Worm (Caenorhabditis elegans): Measurements from ENCODE around the gene F23A7.5.
A peak's percentile ranks its signal among the peaks of the same experiment; 100 is the strongest.

F23A7.5 gene

ce11 chrX:16228622-16229021 is at the start of gene F23A7.5:
TSS of gene F23A7.5 (plus strand) at chrX:16228922.
- TF ChIP-seq tbx-37 (GFP tag; conservative IDR thresholded peaks at IDR 0.05): no peak
- TF ChIP-seq ama-1 (optimal IDR thresholded peaks at IDR 0.05): no peak
- TF ChIP-seq pes-1 (GFP tag; IDR thresholded peaks at IDR 0.05): no peak
- no peak for TF ChIP-seq hnd-1 (tag; optimal IDR thresholded peaks at IDR 0.05)
- TF ChIP-seq ceh-36 (tag; optimal IDR thresholded peaks at IDR 0.05): no peak
- no peak for TF ChIP-seq B0310.2 (tag; optimal IDR thresholded peaks at IDR 0.05)

DNA sequence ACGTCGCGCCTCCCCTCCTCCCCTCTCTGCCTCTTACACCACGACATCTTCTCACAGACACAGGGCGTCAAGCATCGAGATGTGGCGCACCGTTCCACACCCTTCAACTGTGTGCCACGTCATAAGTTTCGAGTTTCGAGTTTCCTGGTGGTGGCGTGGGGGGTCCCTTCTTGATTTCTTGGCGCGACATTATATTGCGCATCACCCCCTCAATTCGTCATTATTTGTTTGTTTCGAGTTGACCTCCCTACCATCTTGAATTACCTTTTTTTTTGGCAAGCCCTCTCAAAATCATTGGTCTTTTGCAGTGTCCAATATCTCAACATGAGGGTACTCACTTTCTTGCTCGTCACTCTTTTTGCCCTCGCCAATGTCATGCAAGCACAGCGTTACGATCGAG is 44.7 kb upstream of the F23A7.5 start, which contains the start of gene nlp-67:
nlp-67 (plus strand) TSS at position 301 of the 400 bp plus-strand sequence.
- TF ChIP-seq tbx-37 (GFP tag; conservative IDR thresholded peaks at IDR 0.05) (no peak), sea-1 (GFP tag; conservative IDR thresholded peaks at IDR 0.05) (no peak), ceh-13 (GFP tag; optimal IDR thresholded peaks at IDR 0.05) (no peak), B0310.2 (tag; optimal IDR thresholded peaks at IDR 0.05) (no peak), ama-1 (optimal IDR thresholded peaks at IDR 0.05) (no peak), hnd-1 (tag; optimal IDR thresholded peaks at IDR 0.05) (no peak), F13C5.2 (tag; optimal IDR thresholded peaks at IDR 0.05) (no peak)

ce11 chrX:16189227-16189906 is 39.4 kb upstream of the F23A7.5 start, which contains the start of gene slc-25A21:
TSS of gene slc-25A21 (plus strand) at chrX:16189856.
- TF ChIP-seq tbx-11 (GFP tag; IDR thresholded peaks at IDR 0.05) (no peak), pes-1 (GFP tag; IDR thresholded peaks at IDR 0.05) (no peak), F13C5.2 (tag; optimal IDR thresholded peaks at IDR 0.05) (no peak), hmbx-1 (tag; optimal IDR thresholded peaks at IDR 0.05) (no peak), sea-1 (GFP tag; conservative IDR thresholded peaks at IDR 0.05) (no peak), ceh-13 (GFP tag; optimal IDR thresholded peaks at IDR 0.05) (no peak), ets-7 (tag; optimal IDR thresholded peaks at IDR 0.05) (no peak), hnd-1 (tag; optimal IDR thresholded peaks at IDR 0.05) (no peak), flt-1 (GFP tag; IDR thresholded peaks at IDR 0.05) (no peak), aly-1 (tag; optimal IDR thresholded peaks at IDR 0.05) (no peak), tbx-37 (GFP tag; conservative IDR thresholded peaks at IDR 0.05) (no peak), scrt-1 (GFP tag; IDR thresholded peaks at IDR 0.05) (no peak), ama-1 (optimal IDR thresholded peaks at IDR 0.05) (no peak), tra-4 (tag; optimal IDR thresholded peaks at IDR 0.05) (no peak), B0310.2 (tag; optimal IDR thresholded peaks at IDR 0.05) (no peak), ceh-36 (tag; optimal IDR thresholded peaks at IDR 0.05) (no peak)

- TF ChIP-seq ama-1 (optimal IDR thresholded peaks at IDR 0.05): no peak
- no peak for TF ChIP-seq hnd-1 (tag; optimal IDR thresholded peaks at IDR 0.05)
- TF ChIP-seq tbx-37 (GFP tag; conservative IDR thresholded peaks at IDR 0.05): no peak
- TF ChIP-seq scrt-1 (GFP tag; IDR thresholded peaks at IDR 0.05): no peak
Measured at ce11 chrX:16192574-16192973, 36.1 kb upstream of the F23A7.5 start.

DNA sequence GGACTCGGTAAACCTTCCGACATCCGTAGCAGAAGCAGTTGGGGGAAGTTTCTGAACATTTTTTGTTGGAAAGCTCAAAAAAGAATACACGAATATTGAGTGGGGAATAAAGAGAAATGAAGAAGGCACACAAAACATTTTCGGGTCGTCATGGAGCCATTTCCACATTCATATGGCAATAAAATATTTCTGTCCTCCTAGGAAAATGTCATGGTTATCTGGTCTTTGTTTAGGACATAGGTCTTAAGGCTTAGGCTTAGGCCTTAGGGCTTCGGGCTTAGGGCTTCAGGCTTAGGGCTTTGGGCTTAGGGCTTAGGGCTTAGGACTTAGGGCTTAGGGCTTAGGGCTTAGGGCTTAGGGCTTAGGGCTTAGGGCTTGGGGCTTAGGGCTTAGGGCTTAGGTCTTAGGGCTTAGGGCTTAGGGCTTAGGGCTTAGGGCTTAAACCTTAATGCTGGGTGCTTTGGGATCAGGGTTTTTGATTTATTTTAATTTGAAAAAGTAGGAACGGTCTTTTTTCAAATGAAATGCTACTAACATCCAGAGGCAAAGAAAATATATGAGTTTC is 29.4 kb upstream of the F23A7.5 start, which contains the start of gene R11.3:
R11.3 (minus strand) TSS at position 51 of the 565 bp plus-strand sequence.
- TF ChIP-seq tbx-37 (GFP tag; conservative IDR thresholded peaks at IDR 0.05): no peak
- TF ChIP-seq ceh-36 (tag; optimal IDR thresholded peaks at IDR 0.05): peak; percentile 93
- no peak for TF ChIP-seq hnd-1 (tag; optimal IDR thresholded peaks at IDR 0.05)
- TF ChIP-seq tbx-11 (GFP tag; IDR thresholded peaks at IDR 0.05): no peak
- TF ChIP-seq hmbx-1 (tag; optimal IDR thresholded peaks at IDR 0.05): no peak

DNA sequence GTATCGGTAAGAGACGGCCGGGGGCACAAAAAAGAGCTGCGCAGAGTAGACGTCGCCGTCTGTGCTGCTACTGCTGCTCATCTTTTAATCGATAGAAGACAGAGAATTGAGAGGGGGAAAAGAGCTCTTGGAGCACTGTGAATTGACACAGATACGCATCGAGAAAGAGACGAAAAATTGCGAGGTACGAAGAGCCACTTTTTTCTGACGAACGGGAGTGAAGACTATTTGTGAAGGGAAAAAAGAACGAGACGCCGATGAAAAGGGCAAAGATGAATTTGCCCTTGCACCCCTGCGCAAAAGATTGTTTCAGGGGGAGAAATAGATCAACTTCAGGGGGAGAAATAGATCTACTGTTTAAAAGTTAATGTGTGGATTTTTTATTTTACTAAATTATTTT is 26.5 kb upstream of the F23A7.5 start:
- TF ChIP-seq ceh-13 (GFP tag; optimal IDR thresholded peaks at IDR 0.05) (no peak), hmbx-1 (tag; optimal IDR thresholded peaks at IDR 0.05) (no peak), scrt-1 (GFP tag; IDR thresholded peaks at IDR 0.05) (no peak), aly-1 (tag; optimal IDR thresholded peaks at IDR 0.05) (no peak), pes-1 (GFP tag; IDR thresholded peaks at IDR 0.05) (no peak), sea-1 (GFP tag; conservative IDR thresholded peaks at IDR 0.05) (no peak), ceh-36 (tag; optimal IDR thresholded peaks at IDR 0.05) (no peak), hmg-4 (GFP tag; optimal IDR thresholded peaks at IDR 0.05) (peak; percentile 8), tra-4 (tag; optimal IDR thresholded peaks at IDR 0.05) (no peak)

ce11 chrX:16204310-16204709 is 24.4 kb upstream of the F23A7.5 start:
- TF ChIP-seq flt-1 (GFP tag; IDR thresholded peaks at IDR 0.05): no peak
- no peak for TF ChIP-seq F13C5.2 (tag; optimal IDR thresholded peaks at IDR 0.05)
- TF ChIP-seq scrt-1 (GFP tag; IDR thresholded peaks at IDR 0.05): no peak
- no peak for TF ChIP-seq tbx-11 (GFP tag; IDR thresholded peaks at IDR 0.05)

DNA sequence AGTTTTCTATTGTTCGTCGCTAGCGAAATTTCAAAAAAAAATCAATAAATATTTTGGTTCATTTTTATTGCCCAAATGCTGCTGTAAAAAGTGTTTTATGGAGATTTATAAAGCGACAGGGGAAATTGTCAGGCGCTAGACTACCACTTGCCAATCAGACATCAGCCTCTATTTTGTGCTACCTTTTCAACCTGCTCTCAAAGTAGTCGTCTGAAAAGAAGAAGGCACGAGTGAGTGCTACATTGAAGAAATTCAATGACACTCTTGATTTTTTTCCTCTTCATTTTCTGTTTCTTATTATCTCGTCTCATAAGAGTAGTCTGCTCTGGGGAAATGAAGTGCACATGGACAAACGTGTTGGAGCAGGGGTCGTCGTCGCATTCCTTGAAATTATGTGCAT is 22.8 kb upstream of the F23A7.5 start:
- TF ChIP-seq pes-1 (GFP tag; IDR thresholded peaks at IDR 0.05) (peak; percentile 42; the same call in 1 of the 2 replicates), tra-4 (tag; optimal IDR thresholded peaks at IDR 0.05) (no peak), F13C5.2 (tag; optimal IDR thresholded peaks at IDR 0.05) (peak; percentile 60), hnd-1 (tag; optimal IDR thresholded peaks at IDR 0.05) (no peak)

DNA sequence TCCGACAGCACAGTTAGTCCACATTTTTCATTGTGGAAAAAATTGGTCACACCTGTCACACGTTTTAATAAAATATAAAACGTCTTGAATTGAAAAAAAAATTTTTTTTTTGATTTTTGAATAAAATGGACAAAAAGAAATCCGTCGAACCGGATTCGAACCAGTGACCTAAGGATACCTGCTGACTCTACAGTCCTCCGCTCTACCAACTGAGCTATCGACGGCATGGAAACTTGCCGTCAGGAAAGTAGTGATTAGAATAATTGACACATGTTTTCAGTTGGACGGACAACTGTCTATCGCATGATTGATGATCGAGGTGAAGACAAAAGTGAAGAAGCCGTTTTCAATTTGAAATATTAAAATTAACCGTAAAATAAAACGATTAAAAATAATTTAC is 20.6 kb upstream of the F23A7.5 start:
- no peak for TF ChIP-seq hmbx-1 (tag; optimal IDR thresholded peaks at IDR 0.05)
- TF ChIP-seq B0310.2 (tag; optimal IDR thresholded peaks at IDR 0.05): no peak
- no peak for TF ChIP-seq tbx-11 (GFP tag; IDR thresholded peaks at IDR 0.05)
- TF ChIP-seq pes-1 (GFP tag; IDR thresholded peaks at IDR 0.05): no peak
